Fruit fly (Drosophila melanogaster): ENCODE measurements around the gene ArgRS.
"Not testable (repeated sequence)": the region's sequence is repeated elsewhere in the genome, so short reads cannot be mapped to it uniquely, and the experiment has no call there.

The ArgRS gene

DNA sequence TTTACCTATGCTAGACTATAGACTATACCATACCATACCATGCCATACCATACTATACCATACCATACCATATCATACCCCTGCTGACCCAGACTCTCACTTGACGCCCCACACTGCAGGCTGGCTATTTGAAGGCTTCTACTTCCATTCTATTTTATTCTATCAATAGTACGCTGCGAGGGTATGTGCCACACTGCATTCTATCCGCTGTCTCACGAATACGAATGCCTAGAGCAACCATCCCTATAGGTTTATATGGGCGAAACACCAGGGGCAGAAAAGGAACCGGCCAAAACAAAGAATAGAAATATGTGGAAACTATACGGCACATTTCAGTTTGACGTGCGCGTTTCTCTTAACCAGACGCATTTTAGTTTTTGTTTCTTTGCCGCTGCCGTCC lies 26.1 kb downstream of the ArgRS start:
- TF ChIP-seq CG8478 (optimal IDR thresholded peaks at IDR 0.05) (no peak), CTCF (optimal IDR thresholded peaks at IDR 0.05) (no peak)

DNA sequence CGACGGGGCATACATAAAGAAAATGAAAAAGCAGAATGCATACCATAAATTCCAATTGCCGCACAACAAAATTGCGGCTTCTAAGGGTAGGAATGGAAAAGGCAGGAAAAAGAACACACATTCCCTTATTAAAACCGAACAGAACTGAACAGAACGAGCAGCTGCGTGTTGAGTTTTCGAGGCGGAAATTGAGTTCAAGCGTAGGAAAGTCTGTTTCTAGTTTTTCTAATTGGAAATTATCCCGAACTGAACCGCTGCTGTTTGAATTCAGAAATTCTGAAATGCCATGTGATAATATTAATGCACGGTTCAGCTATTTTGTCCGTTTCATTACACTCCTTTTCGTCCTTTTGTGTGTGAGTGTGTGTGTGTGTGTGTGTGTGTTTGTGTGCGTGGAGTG lies 27.0 kb downstream of the ArgRS start:
- TF ChIP-seq CG8478 (optimal IDR thresholded peaks at IDR 0.05) = no peak
- TF ChIP-seq CTCF (optimal IDR thresholded peaks at IDR 0.05) = no peak

DNA sequence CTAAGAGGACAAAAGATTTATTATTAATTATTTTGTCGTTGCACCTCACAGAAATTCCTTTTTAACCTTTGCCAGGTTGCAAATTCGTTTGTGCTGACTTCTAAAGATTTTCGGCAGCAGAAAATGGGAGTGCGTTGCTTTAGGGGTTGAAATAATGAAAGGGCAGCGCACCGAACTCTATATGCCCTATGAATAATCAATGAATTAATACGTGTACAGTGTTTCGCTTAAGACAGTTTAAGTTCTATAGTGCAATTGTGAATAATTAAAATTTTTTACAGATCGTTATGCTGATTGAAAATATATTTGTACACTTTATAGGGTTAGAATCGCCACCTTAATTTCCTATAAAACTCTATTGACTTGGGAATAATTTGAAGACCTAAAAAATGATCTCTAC lies 27.8 kb downstream of the ArgRS start:
- TF ChIP-seq CG8478 (optimal IDR thresholded peaks at IDR 0.05) = no peak
- TF ChIP-seq CTCF (optimal IDR thresholded peaks at IDR 0.05) = no peak

DNA sequence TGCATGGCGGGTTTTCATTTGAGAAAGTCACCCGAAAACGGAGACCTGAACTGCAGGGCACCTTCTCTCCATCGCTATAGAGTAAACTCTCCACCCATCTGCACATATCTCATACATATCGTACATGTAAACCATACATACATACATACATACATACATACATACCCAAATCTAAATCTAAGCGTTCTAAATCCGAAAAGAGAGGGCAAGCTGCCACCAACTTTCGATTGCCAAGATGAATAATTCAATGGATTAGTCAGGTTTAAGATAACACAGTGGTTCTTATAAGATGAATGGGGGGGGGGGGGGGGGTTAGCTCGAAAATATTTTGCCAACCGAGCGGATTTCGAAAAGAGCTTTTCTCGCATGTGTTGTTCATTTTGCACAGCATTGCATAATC lies 29.5 kb downstream of the ArgRS start:
- TF ChIP-seq CTCF (optimal IDR thresholded peaks at IDR 0.05) (no peak), CG8478 (optimal IDR thresholded peaks at IDR 0.05) (no peak)

DNA sequence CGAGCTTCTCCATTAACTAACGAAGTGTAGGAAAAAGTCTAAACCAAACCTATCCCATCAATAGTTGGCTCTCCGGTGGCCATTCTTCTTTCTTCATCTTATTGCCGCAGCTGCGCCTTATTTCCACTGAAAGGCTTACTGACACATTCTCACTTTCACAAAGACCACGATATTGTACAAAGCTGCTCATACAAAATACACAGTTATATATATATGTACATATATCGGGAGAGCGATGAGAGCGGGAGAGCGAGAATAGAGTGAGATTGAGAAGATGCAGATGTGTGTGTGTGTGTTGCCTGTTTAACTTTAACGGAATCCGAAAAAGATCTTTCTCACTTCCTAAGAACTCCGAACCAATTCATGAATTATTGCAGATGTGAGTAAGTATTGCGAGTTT lies 30.7 kb downstream of the ArgRS start:
- TF ChIP-seq CG8478 (optimal IDR thresholded peaks at IDR 0.05) = no peak

DNA sequence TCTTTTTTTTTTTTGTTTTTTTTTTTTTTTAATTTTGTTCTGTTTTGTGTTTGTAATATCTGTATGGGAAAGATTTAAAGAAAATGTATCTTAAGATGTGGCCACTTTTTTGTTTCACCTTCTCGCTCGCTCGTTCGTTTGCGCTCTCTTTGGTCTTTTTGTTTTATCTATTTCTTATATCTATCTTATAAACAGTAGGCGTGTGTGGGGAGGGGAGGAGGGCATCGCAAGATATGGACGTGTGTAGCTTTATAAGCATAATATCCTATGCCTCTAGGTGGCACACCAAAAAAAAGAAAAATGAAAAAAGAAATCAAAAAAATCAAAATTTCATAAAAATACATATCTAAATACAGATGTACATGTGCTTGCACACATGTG lies 31.3 kb downstream of the ArgRS start:
- no peak for TF ChIP-seq CTCF (optimal IDR thresholded peaks at IDR 0.05)

DNA sequence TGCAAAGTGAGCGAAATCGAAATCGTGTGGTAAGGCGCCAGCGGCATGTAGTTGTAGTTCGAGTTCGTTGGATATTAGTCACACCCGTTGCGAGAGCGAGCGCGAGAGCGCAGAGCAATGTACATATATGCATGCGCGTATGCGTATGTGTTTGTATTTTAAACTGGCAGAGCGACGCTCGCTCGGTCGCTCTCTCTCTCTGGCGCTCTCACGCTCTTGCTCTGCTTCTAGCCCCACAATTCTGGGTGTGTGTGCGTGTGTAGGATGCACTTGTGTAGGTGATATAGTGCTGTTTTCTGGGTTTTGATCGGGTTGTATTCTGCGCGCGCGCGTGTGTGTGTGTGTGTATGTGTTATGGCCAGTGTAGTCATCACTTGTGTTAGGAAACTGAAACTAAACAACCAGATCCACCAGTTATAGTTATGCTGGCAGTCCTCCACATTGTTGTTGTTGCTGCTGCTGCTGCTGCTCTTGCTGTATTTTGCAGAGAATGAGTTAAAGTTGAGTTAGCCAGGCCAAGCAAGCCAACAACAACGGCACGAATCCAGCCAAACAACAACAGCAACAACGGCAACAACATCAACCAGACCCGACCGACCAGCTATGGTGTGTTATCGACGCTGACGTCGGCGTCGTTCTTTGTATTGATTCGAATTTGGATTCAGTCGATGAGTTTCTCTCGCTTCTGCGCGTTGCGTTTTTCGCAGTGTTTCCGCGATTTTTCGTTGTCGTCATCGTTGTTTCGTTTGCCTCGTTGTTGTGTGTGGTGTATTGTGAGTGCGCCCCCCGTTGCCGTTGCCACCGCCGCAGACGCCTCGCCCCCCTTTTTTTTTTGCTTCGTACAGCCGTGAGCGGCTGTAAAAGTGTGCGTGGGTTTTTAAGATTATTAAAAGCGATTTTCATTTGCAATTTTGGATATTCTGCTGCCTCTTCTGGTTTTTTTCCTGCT lies 32.0 kb downstream of the ArgRS start:
- TF ChIP-seq CG8478 (optimal IDR thresholded peaks at IDR 0.05) (no peak), CTCF (optimal IDR thresholded peaks at IDR 0.05) (no peak)

DNA sequence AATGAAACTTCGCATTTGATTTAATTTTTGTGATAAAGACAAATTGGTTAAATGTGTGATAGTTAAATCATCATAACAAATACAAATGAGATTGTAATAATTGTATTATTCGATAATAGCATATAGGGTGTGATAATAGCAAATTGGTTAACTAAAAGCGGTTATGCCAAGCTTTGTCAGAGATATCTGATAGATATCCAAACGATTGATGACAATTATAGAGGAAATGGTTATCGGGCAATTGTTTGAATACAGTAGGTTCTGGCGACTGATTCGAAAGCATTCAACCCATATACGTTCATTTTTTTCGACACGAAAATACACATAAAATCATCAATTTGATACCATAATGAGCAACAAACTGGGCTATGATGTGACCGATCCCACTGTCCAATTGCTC lies 34.7 kb downstream of the ArgRS start, which contains the start of gene CG8509:
Gene CG8509 (plus strand): TSS at position 301 of the 400 bp plus-strand sequence.
- TF ChIP-seq CG8478 (optimal IDR thresholded peaks at IDR 0.05) (no peak), CTCF (optimal IDR thresholded peaks at IDR 0.05) (no peak)

DNA sequence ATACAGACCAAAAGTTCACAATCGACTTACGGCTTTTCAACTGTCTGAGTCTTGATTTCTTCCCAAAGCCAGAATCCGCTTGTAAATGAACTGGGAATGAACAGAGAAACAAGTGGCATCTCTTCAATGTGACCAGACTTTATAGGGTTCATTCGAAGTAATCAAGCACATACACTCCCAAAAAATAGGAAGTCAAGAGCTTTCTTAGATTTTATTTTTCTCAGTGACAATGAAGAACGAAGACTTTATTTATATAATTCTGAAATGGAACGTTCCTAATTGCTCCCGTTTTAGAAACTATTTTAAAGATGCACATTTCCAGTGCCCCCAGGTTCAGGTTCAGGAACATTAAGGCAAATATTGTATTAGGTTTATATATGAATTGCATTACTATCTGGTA lies 36.0 kb downstream of the ArgRS start:
- no peak for TF ChIP-seq CTCF (optimal IDR thresholded peaks at IDR 0.05)
- TF ChIP-seq CG8478 (optimal IDR thresholded peaks at IDR 0.05) = no peak

DNA sequence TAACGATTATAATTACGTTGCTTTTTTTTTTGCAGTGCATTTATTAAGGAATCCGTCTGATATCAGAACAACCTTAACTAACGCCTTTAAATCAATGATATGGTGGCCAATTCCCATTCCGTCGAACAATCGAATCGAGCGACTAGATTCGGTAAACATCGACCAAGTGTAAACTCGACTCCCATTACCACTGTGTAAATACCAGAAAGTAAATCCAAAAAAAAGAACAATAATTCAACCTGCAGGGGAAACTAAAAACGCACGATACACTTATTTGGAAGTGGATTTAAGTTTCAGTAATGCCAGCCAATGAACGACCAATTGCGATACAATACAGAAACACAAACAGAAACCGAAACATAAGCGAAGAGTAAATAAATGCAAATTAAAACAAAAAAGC lies 38.4 kb downstream of the ArgRS start:
- TF ChIP-seq CG8478 (optimal IDR thresholded peaks at IDR 0.05) = no peak
- TF ChIP-seq CTCF (optimal IDR thresholded peaks at IDR 0.05) = no peak

DNA sequence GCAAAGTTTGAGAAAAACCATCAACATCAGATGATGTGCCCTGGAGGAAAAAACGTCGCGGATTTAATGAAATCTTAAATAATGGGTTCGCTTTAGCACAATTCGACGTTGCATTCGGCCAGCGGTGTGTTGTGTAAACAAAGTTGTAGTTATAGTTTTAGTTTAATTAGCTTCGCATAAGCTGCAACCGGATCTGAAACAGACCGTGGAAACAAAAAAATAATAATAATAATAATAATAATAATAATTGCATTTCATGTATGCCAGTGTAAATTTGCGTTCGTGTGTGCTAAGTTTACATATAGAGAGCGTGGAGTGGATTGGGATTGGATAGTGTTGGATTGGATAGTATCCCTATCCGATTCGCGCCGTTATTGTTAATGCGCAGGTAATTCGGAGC lies 39.2 kb downstream of the ArgRS start:
- no peak for TF ChIP-seq CG8478 (optimal IDR thresholded peaks at IDR 0.05)
- TF ChIP-seq CTCF (optimal IDR thresholded peaks at IDR 0.05) = no peak

DNA sequence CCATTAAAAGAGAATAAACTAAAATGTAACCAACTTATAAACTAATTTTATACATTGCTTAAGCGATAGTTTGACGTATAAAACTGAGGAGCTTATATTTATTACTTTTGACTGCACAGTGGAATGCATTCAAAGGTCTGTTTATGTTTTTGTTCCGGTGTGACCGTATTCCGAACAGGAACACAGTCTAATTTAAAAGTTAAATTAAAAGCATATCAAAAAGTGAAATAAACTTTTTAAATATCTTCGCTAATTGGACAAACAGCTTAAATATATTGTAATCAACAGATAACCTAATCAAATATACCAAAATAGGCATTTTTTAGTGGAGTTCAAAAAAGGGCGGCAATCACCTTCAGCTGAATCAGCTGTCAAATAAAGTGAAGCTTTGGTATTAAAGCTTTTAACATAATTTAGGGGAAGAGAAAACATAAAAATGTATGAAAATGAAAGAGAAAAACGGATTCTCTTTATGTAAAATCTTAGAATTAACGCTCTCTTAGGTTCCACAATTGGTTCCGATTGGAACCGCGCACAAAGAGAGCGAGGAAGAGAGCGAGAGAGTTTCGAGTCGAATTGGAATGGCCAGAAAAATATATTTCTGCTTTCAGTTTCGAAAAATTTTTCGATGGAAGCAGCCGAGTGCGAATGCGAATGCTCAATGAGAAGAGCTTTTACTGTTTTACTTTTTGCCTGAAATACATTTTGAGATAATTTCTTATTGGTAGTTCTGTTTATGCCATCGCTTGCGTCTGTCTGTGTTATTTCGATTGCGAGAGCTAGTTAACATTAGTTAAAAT lies 40.0 kb downstream of the ArgRS start, which contains the start of the genes PGRP-LE and sd:
Gene PGRP-LE (minus strand): TSS at position 117 of the 800 bp plus-strand sequence.
Gene sd (plus strand): TSS at position 607 of the 800 bp plus-strand sequence.
- TF ChIP-seq CTCF (optimal IDR thresholded peaks at IDR 0.05) (no peak), CG8478 (optimal IDR thresholded peaks at IDR 0.05) (no peak)

DNA sequence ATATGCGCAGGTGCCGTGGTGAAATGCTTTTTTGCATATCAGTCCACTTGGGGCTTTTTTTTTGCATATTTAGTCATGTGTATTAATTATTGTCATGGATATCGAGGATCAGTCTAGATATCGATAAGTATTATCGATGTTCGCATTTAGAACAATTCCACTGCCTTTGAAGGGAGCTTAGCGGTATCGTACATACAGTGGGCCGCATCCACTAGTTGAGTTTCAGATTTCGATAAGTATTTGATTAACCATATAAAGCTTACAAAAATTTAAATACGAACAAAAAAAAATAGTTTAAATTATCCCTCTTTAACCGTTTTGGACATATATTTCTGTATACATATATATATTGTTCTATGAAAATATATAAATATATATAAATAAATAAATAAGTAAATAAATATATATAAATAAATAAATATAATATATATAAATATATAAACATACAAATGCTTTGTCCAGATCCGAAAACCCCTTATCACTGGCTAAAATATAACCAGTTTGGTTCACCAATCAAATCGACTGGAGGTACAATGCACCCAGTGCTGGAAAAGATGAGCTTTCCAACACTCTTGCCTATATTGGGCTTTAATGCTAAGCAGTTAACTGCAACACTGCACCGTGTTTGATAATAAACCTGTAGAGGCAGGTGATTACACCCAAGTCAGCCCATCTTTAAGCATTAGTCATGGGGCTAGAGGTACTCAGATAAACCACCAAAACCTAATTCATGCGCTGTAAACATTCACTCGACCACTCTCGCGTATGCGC lies 40.9 kb downstream of the ArgRS start:
- TF ChIP-seq CTCF (optimal IDR thresholded peaks at IDR 0.05) (no peak), CG8478 (optimal IDR thresholded peaks at IDR 0.05) (no peak)

DNA sequence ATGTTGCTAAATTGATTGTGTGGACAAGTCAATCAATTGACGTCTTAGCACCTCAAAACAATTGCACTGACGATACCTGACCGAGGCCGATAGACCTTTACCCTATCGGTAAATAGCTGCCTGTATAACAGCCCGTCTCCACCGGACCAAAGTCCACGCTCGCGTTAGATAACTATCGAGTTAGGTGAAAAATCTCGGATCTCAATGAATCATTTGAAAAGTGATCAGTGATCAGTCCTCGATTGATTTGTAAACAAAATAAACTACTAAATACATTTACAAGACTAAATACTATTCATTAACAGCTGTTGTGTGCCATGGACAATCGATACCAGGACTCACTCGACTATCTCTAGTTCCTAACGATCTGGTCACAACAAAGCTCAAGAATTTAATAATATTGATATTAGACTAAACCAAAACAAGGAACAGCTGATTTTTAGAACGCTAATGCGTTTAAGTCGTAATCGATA lies 44.8 kb downstream of the ArgRS start, which contains the start of the genes sordd2 and CG15602:
Gene sordd2 (minus strand): TSS at position 78 of the 473 bp plus-strand sequence.
Gene CG15602 (plus strand): TSS at position 342 of the 473 bp plus-strand sequence.
- not testable (repeated sequence) for TF ChIP-seq CTCF, CG8478 (optimal IDR thresholded peaks at IDR 0.05)
